Worm (Caenorhabditis elegans) whole organism, L1 larva: ENCODE measurements around the gene ptc-1.

ENCODE experiments used
- C34B4.2 ChIP-seq: sonication (generic microtip); optimal IDR thresholded peaks from 2 replicates; lab custom pipeline; 2017; ENCODE audit warnings: mild to moderate bottlenecking, missing genetic modification characterization, missing compliant biosample characterization
- F16B12.6 ChIP-seq: fragments of 150-350 bp; optimal IDR thresholded peaks from 2 replicates; lab custom pipeline; 2014; ENCODE audit warnings: missing biosample characterization, missing genetic modification characterization
- alr-1 ChIP-seq: fragments of 200-800 bp; sonication (Bioruptor generic); optimal IDR thresholded peaks from 2 replicates; lab custom pipeline; 2018; ENCODE audit warnings: borderline replicate concordance, mild to moderate bottlenecking, missing genetic modification characterization, missing compliant biosample characterization
- ama-1 ChIP-seq: fragments of 150-350 bp; optimal IDR thresholded peaks from 2 replicates; lab custom pipeline; 2014
- blmp-1 ChIP-seq: fragments of 150-350 bp; optimal IDR thresholded peaks from 2 replicates; lab custom pipeline; 2014; ENCODE audit warnings: missing biosample characterization, missing genetic modification characterization
- ceh-82 ChIP-seq, 3 experiments: fragments of 150-350 bp in 1 of 3; sonication (generic microtip) in 2 of 3; optimal IDR thresholded peaks; 2 replicates each; lab custom pipeline; 2014 to 2017; ENCODE audit warnings: missing biosample characterization in 3 of 3, missing genetic modification characterization in 3 of 3
- ceh-88 ChIP-seq: fragments of 200-800 bp; sonication (Bioruptor generic); IDR thresholded peaks from 2 replicates; pipeline ENCODE4 v1.3.6; 2022; ENCODE audit warnings: missing genetic modification characterization, missing compliant biosample characterization
- dpl-1 ChIP-seq, 3 experiments: fragments of 150-350 bp in 2 of 3; sonication (generic microtip) in 1 of 3; optimal IDR thresholded peaks; 2 replicates each; lab custom pipeline; 2014 to 2017; ENCODE audit warnings: missing biosample characterization in 3 of 3, missing genetic modification characterization in 3 of 3, missing genetic modification reagents in 3 of 3
- efl-1 ChIP-seq, 4 experiments: fragments of 150-350 bp; optimal IDR thresholded peaks in 3 of 4; peaks in 1 of 4; 1 replicate in 1 of 4; 2 replicates in 3 of 4; lab custom pipeline; 2014; ENCODE audit warnings: missing biosample characterization in 2 of 4, missing genetic modification characterization in 2 of 4, missing genetic modification reagents in 2 of 4
- efl-3 ChIP-seq: fragments of 200-800 bp; sonication (Bioruptor generic); optimal IDR thresholded peaks from 2 replicates; lab custom pipeline; 2018; ENCODE audit warnings: mild to moderate bottlenecking, missing genetic modification characterization, missing compliant biosample characterization
- egl-13 ChIP-seq: sonication (generic microtip); optimal IDR thresholded peaks from 2 replicates; lab custom pipeline; 2016; ENCODE audit warnings: missing genotype, missing genetic modification reagents, missing genetic modification characterization, missing compliant biosample characterization
- elt-3 ChIP-seq, 6 experiments: fragments of 150-350 bp in 1 of 6; sonication (generic microtip); optimal IDR thresholded peaks; 2 replicates each; lab custom pipeline; 2017 to 2018; ENCODE audit warnings: missing biosample characterization in 6 of 6, missing genetic modification characterization in 6 of 6, inconsistent platforms in 1 of 6
- fkh-4 ChIP-seq: sonication (generic microtip); optimal IDR thresholded peaks from 2 replicates; lab custom pipeline; 2016; ENCODE audit warnings: missing compliant biosample characterization, missing genetic modification characterization, borderline replicate concordance
- fkh-8 ChIP-seq: sonication (generic microtip); optimal IDR thresholded peaks from 2 replicates; lab custom pipeline; 2016; ENCODE audit warnings: mild to moderate bottlenecking, missing genetic modification characterization, missing compliant biosample characterization
- grh-1 ChIP-seq: fragments of 200-800 bp; sonication (Bioruptor generic); IDR thresholded peaks from 2 replicates; pipeline ENCODE4 v1.3.6; 2022; ENCODE audit warnings: missing genetic modification reagents, missing genetic modification characterization, missing compliant biosample characterization
- hlh-4 ChIP-seq: sonication (generic microtip); optimal IDR thresholded peaks from 2 replicates; lab custom pipeline; 2016; ENCODE audit warnings: mild to moderate bottlenecking, missing genetic modification characterization, missing compliant biosample characterization
- hpl-2 ChIP-seq: fragments of 150-350 bp; optimal IDR thresholded peaks from 2 replicates; lab custom pipeline; 2014; ENCODE audit warnings: missing biosample characterization, missing genetic modification reagents, missing genetic modification characterization
- jun-1 ChIP-seq: fragments of 150-350 bp; optimal IDR thresholded peaks from 2 replicates; lab custom pipeline; 2014; ENCODE audit warnings: missing biosample characterization, missing genetic modification reagents, missing genetic modification characterization
- lin-14 ChIP-seq: fragments of 200-800 bp; sonication (Bioruptor generic); optimal IDR thresholded peaks from 2 replicates; lab custom pipeline; 2018; ENCODE audit warnings: mild to moderate bottlenecking, missing genetic modification characterization, moderate library complexity, missing compliant biosample characterization
- lin-15B ChIP-seq: fragments of 150-350 bp; sonication (generic microtip); optimal IDR thresholded peaks from 3 replicates; lab custom pipeline; 2014; ENCODE audit warnings: missing biosample characterization, missing genetic modification characterization
- lin-35 ChIP-seq, 2 experiments: fragments of 150-350 bp; optimal IDR thresholded peaks; 2 replicates each; lab custom pipeline; 2014; ENCODE audit warnings: missing biosample characterization in 2 of 2, missing genetic modification characterization in 2 of 2, missing genetic modification reagents in 2 of 2
- lsy-2 ChIP-seq, 2 experiments: fragments of 150-350 bp; optimal IDR thresholded peaks; 2 replicates each; lab custom pipeline; 2014; ENCODE audit warnings: missing biosample characterization in 2 of 2, missing genetic modification characterization in 2 of 2
- mdl-1 ChIP-seq, 2 experiments: fragments of 150-350 bp; optimal IDR thresholded peaks; 2 replicates each; lab custom pipeline; 2014 to 2017; ENCODE audit warnings: missing biosample characterization in 2 of 2, missing genetic modification characterization in 2 of 2, inconsistent platforms in 1 of 2
- mep-1 ChIP-seq: fragments of 150-350 bp; optimal IDR thresholded peaks from 2 replicates; lab custom pipeline; 2014; ENCODE audit warnings: missing biosample characterization, missing genetic modification characterization
- nhr-19 ChIP-seq: fragments of 200-800 bp; sonication (Bioruptor generic); conservative IDR thresholded peaks from 2 replicates; pipeline ENCODE4 v1.3.6; 2022; ENCODE audit warnings: missing genetic modification characterization, missing compliant biosample characterization
- nhr-20 ChIP-seq: sonication (generic microtip); optimal IDR thresholded peaks from 2 replicates; lab custom pipeline; 2016; ENCODE audit warnings: mild to moderate bottlenecking, missing genetic modification characterization, missing compliant biosample characterization
- nhr-47 ChIP-seq: sonication (generic microtip); optimal IDR thresholded peaks from 2 replicates; lab custom pipeline; 2016; ENCODE audit warnings: mild to moderate bottlenecking, missing genetic modification characterization, moderate library complexity, missing compliant biosample characterization
- nhr-71 ChIP-seq: sonication (generic microtip); optimal IDR thresholded peaks from 2 replicates; lab custom pipeline; 2016; ENCODE audit warnings: mild to moderate bottlenecking, missing genetic modification characterization, moderate library complexity, missing compliant biosample characterization
- nhr-77 ChIP-seq: fragments of 150-350 bp; optimal IDR thresholded peaks from 2 replicates; lab custom pipeline; 2014; ENCODE audit warnings: missing biosample characterization, missing genetic modification characterization
- pag-3 ChIP-seq: sonication (generic microtip); optimal IDR thresholded peaks from 2 replicates; lab custom pipeline; 2017; ENCODE audit warnings: missing genetic modification characterization, mild to moderate bottlenecking, missing compliant biosample characterization, antibody characterized with exemption, borderline replicate concordance; ENCODE audit not compliant: insufficient read depth
- snu-23 ChIP-seq: sonication (generic microtip); optimal IDR thresholded peaks from 2 replicates; lab custom pipeline; 2016; ENCODE audit warnings: missing genetic modification characterization, missing compliant biosample characterization
- sox-4 ChIP-seq: sonication (generic microtip); optimal IDR thresholded peaks from 2 replicates; lab custom pipeline; 2016; ENCODE audit warnings: missing genetic modification characterization, missing compliant biosample characterization
- sptf-1 ChIP-seq: fragments of 150-350 bp; optimal IDR thresholded peaks from 2 replicates; lab custom pipeline; 2014; ENCODE audit warnings: missing biosample characterization, missing genetic modification characterization
- sup-37 ChIP-seq: fragments of 200-800 bp; sonication (Bioruptor generic); optimal IDR thresholded peaks from 2 replicates; lab custom pipeline; 2018; ENCODE audit warnings: mild to moderate bottlenecking, missing genetic modification characterization, missing compliant biosample characterization
- swsn-7 ChIP-seq: sonication (generic microtip); optimal IDR thresholded peaks from 2 replicates; lab custom pipeline; 2016; ENCODE audit warnings: missing genetic modification characterization, missing compliant biosample characterization
- unc-86 ChIP-seq: sonication (generic microtip); optimal IDR thresholded peaks from 2 replicates; lab custom pipeline; 2016; ENCODE audit warnings: missing genetic modification characterization, missing compliant biosample characterization
- xbp-1 ChIP-seq: sonication (generic microtip); optimal IDR thresholded peaks from 2 replicates; lab custom pipeline; 2016; ENCODE audit warnings: missing genetic modification characterization, missing compliant biosample characterization

The ptc-1 gene

ce11 chrII:7858101-7858500 is 34.9 kb upstream of the ptc-1 start, which contains the start of gene sds-22:
sds-22 (plus strand) TSS chrII:7858401.
- TF ChIP-seq efl-1 (optimal IDR thresholded peaks at IDR 0.05; lab: Kevin White, UChicago) (no peak), efl-1 (GFP tag; optimal IDR thresholded peaks at IDR 0.05 in 1 of 2; lab: Kevin White, UChicago) (peak in 1 of 2 experiments; percentile 83), ama-1 (lab: Kevin White, UChicago) (no peak)

ce11 chrII:7860221-7860928 is 32.6 kb upstream of the ptc-1 start, which contains the start of gene lin-5:
lin-5 (plus strand) TSS chrII:7860574.
- TF ChIP-seq nhr-47 (tag; lab: Kevin White, UChicago) (peak; percentile 46), grh-1 (GFP tag; lab: Robert Waterston, UW) (no peak), F16B12.6 (tag; lab: Kevin White, UChicago) (peak; percentile 65), nhr-71 (tag; lab: Kevin White, UChicago) (peak; percentile 58), ceh-88 (no peak), jun-1 (tag; lab: Kevin White, UChicago) (no peak), xbp-1 (peak; percentile 15), mep-1 (tag; lab: Kevin White, UChicago) (peak; percentile 75), lsy-2 (tag; optimal IDR thresholded peaks at IDR 0.05; lab: Kevin White, UChicago) (peak; percentile 66 to 79), pag-3 (tag; lab: Kevin White, UChicago) (no peak), nhr-20 (tag; lab: Kevin White, UChicago) (peak; percentile 23), fkh-4 (tag; lab: Kevin White, UChicago) (no peak), blmp-1 (tag; lab: Kevin White, UChicago) (peak; percentile 44), hpl-2 (no peak), snu-23 (peak; percentile 51), C34B4.2 (tag; lab: Kevin White, UChicago) (no peak), lin-14 (peak; percentile 76), nhr-19 (GFP tag; lab: Robert Waterston, UW) (0 out of 2 replicates have a peak, but pooled peaks have one; percentile 3), swsn-7 (tag; lab: Kevin White, UChicago) (peak; percentile 50), sox-4 (no peak), unc-86 (tag; lab: Kevin White, UChicago) (peak; percentile 69), hlh-4 (no peak), mdl-1 (tag; optimal IDR thresholded peaks at IDR 0.05; lab: Kevin White, UChicago) (peak in 1 of 2 experiments; percentile 20), dpl-1 (GFP tag; optimal IDR thresholded peaks at IDR 0.05; lab: Kevin White, UChicago) (peak; percentile 83 to 91 (median 86)), nhr-77 (tag; lab: Kevin White, UChicago) (peak; percentile 7), sup-37 (GFP tag; lab: Kevin White, UChicago) (no peak), fkh-8 (peak; percentile 74), elt-3 (tag; optimal IDR thresholded peaks at IDR 0.05; lab: Kevin White, UChicago) (no peak), efl-1 (optimal IDR thresholded peaks at IDR 0.05; lab: Kevin White, UChicago) (peak; percentile 5 to 89), efl-1 (GFP tag; optimal IDR thresholded peaks at IDR 0.05 in 1 of 2; lab: Kevin White, UChicago) (peak; percentile 87 to 97), alr-1 (tag; lab: Kevin White, UChicago) (peak; percentile 16), ceh-82 (tag; optimal IDR thresholded peaks at IDR 0.05; lab: Kevin White, UChicago) (peak in 2 of 3 experiments; percentile 29 to 76), sptf-1 (no peak), lin-15B (peak; percentile 43), lin-35 (GFP tag; optimal IDR thresholded peaks at IDR 0.05; lab: Kevin White, UChicago) (peak; percentile 93 to 94), egl-13 (tag; lab: Kevin White, UChicago) (peak; percentile 14)

ce11 chrII:7863480-7864125 is 29.4 kb upstream of the ptc-1 start:
- TF ChIP-seq efl-1 (optimal IDR thresholded peaks at IDR 0.05; lab: Kevin White, UChicago): peak in 1 of 2 experiments; percentile 23
- TF ChIP-seq efl-1 (GFP tag; optimal IDR thresholded peaks at IDR 0.05 in 1 of 2; lab: Kevin White, UChicago): peak; percentile 54 to 89
- TF ChIP-seq mep-1 (tag; lab: Kevin White, UChicago): no peak
- TF ChIP-seq efl-3 (GFP tag; lab: Kevin White, UChicago): no peak
- peak; percentile 19 for TF ChIP-seq lin-15B
